Fruit fly (Drosophila melanogaster) whole organism: ENCODE measurements around the gene Cpr78Cb.

Experiments
- CG8478 ChIP-seq: fragments of >200 bp; optimal IDR thresholded peaks from 2 replicates; lab custom pipeline; 2018; ENCODE audit warnings: inconsistent platforms
- Dll ChIP-seq: fragments of >200 bp; optimal IDR thresholded peaks from 2 replicates; lab custom pipeline; 2017
- EcR ChIP-seq, 2 experiments: fragments of >200 bp; optimal IDR thresholded peaks; 2 replicates each; lab custom pipeline; 2017; ENCODE audit warnings: missing biosample characterization in 2 of 2, missing genetic modification characterization in 2 of 2, missing genetic modification reagents in 2 of 2
- pan ChIP-seq: fragments of >200 bp; optimal IDR thresholded peaks from 2 replicates; lab custom pipeline; 2017
- psq ChIP-seq: fragments of >200 bp; optimal IDR thresholded peaks from 2 replicates; lab custom pipeline; 2017
- usp ChIP-seq: fragments of >200 bp; optimal IDR thresholded peaks from 2 replicates; lab custom pipeline; 2017; ENCODE audit warnings: missing biosample characterization, missing genetic modification characterization, mixed read lengths

Cpr78Cb gene

dm6 chr3L:21294202-21294601 lies at the start of gene Cpr78Cb:
Gene Cpr78Cb (plus strand): TSS chr3L:21294492.
- TF ChIP-seq usp (GFP tag; lab: Kevin White, UChicago) (no peak), EcR (GFP tag; optimal IDR thresholded peaks at IDR 0.05; lab: Kevin White, UChicago) (no peak), Dll (lab: Kevin White, UChicago) (no peak), CG8478 (no peak)

- TF ChIP-seq psq (lab: Kevin White, UChicago) (no peak), Dll (lab: Kevin White, UChicago) (peak; percentile 40), EcR (GFP tag; optimal IDR thresholded peaks at IDR 0.05; lab: Kevin White, UChicago) (peak in 1 of 2 experiments; percentile 2)
These were observed 42.9 kb upstream of the Cpr78Cb start for dm6 chr3L:21251381-21251780.

dm6 chr3L:21252525-21252924 lies 41.8 kb upstream of the Cpr78Cb start:
- TF ChIP-seq EcR (GFP tag; optimal IDR thresholded peaks at IDR 0.05; lab: Kevin White, UChicago) (peak in 1 of 2 experiments; percentile 81), psq (lab: Kevin White, UChicago) (no peak), Dll (lab: Kevin White, UChicago) (peak; percentile 2), CG8478 (no peak), pan (lab: Kevin White, UChicago) (no peak), usp (GFP tag; lab: Kevin White, UChicago) (no peak)

dm6 chr3L:21252932-21253760 lies 41.1 kb upstream of the Cpr78Cb start:
- TF ChIP-seq pan (lab: Kevin White, UChicago) (no peak), usp (GFP tag; lab: Kevin White, UChicago) (no peak), EcR (GFP tag; optimal IDR thresholded peaks at IDR 0.05; lab: Kevin White, UChicago) (peak; percentile 95 to 97), Dll (lab: Kevin White, UChicago) (peak; percentile 17), CG8478 (no peak), psq (lab: Kevin White, UChicago) (no peak)

dm6 chr3L:21253761-21254523 lies 40.4 kb upstream of the Cpr78Cb start:
- TF ChIP-seq pan (lab: Kevin White, UChicago) = no peak
- peak; percentile 94 to 95 for TF ChIP-seq EcR (GFP tag; optimal IDR thresholded peaks at IDR 0.05; lab: Kevin White, UChicago)

dm6 chr3L:21254524-21254972 lies 39.7 kb upstream of the Cpr78Cb start:
- TF ChIP-seq psq (lab: Kevin White, UChicago) (no peak), pan (lab: Kevin White, UChicago) (no peak), CG8478 (no peak), EcR (GFP tag; optimal IDR thresholded peaks at IDR 0.05; lab: Kevin White, UChicago) (peak in 1 of 2 experiments; percentile 43)

dm6 chr3L:21256062-21257023 lies 37.9 kb upstream of the Cpr78Cb start:
- TF ChIP-seq EcR (GFP tag; optimal IDR thresholded peaks at IDR 0.05; lab: Kevin White, UChicago) = no peak
- no peak for TF ChIP-seq CG8478
- TF ChIP-seq usp (GFP tag; lab: Kevin White, UChicago) = no peak
- TF ChIP-seq psq (lab: Kevin White, UChicago) = no peak
- TF ChIP-seq pan (lab: Kevin White, UChicago) = no peak
- TF ChIP-seq Dll (lab: Kevin White, UChicago) = no peak

- no peak for TF ChIP-seq pan (lab: Kevin White, UChicago)
- TF ChIP-seq CG8478 = no peak
- TF ChIP-seq EcR (GFP tag; optimal IDR thresholded peaks at IDR 0.05; lab: Kevin White, UChicago) = no peak
- TF ChIP-seq usp (GFP tag; lab: Kevin White, UChicago) = no peak
- TF ChIP-seq Dll (lab: Kevin White, UChicago) = no peak
- no peak for TF ChIP-seq psq (lab: Kevin White, UChicago)
These were observed 36.6 kb upstream of the Cpr78Cb start, which contains the start of gene CG43218 for dm6 chr3L:21257731-21258130. Gene CG43218 (plus strand): TSS chr3L:21258020.

- TF ChIP-seq Dll (lab: Kevin White, UChicago) (no peak), EcR (GFP tag; optimal IDR thresholded peaks at IDR 0.05; lab: Kevin White, UChicago) (peak in 1 of 2 experiments; percentile 62), CG8478 (no peak)
These were observed 35.0 kb upstream of the Cpr78Cb start for dm6 chr3L:21259257-21259656.

dm6 chr3L:21261403-21262164 lies 32.7 kb upstream of the Cpr78Cb start:
- no peak for TF ChIP-seq Dll (lab: Kevin White, UChicago)
- TF ChIP-seq pan (lab: Kevin White, UChicago) = no peak
- TF ChIP-seq CG8478 = no peak
- no peak for TF ChIP-seq psq (lab: Kevin White, UChicago)
- TF ChIP-seq usp (GFP tag; lab: Kevin White, UChicago) = no peak
- peak in 1 of 2 experiments; percentile 17 for TF ChIP-seq EcR (GFP tag; optimal IDR thresholded peaks at IDR 0.05; lab: Kevin White, UChicago)
